Worm (Caenorhabditis elegans) whole organism, early embryonic: ENCODE measurements around the gene F19C6.5.

Experiments
- B0310.2 ChIP-seq: sonication (generic microtip); optimal IDR thresholded peaks from 2 replicates; lab custom pipeline; 2016; ENCODE audit warnings: mild to moderate bottlenecking, missing genetic modification characterization, missing compliant biosample characterization
- F13C5.2 ChIP-seq: sonication (generic microtip); optimal IDR thresholded peaks from 2 replicates; lab custom pipeline; 2017; ENCODE audit warnings: mild to moderate bottlenecking, missing genetic modification characterization, inconsistent platforms, missing compliant biosample characterization
- aly-1 ChIP-seq: sonication (generic microtip); optimal IDR thresholded peaks from 2 replicates; lab custom pipeline; 2016; ENCODE audit warnings: missing genetic modification characterization, missing compliant biosample characterization
- ama-1 ChIP-seq: fragments of 150-350 bp; optimal IDR thresholded peaks from 2 replicates; lab custom pipeline; 2014
- ceh-13 ChIP-seq: fragments of 200-800 bp; sonication (Bioruptor generic); optimal IDR thresholded peaks from 2 replicates; lab custom pipeline; 2018; ENCODE audit warnings: mild to moderate bottlenecking, missing genetic modification characterization, missing compliant biosample characterization
- ceh-36 ChIP-seq: sonication (generic microtip); optimal IDR thresholded peaks from 2 replicates; lab custom pipeline; 2016; ENCODE audit warnings: missing genetic modification characterization, inconsistent platforms, missing compliant biosample characterization
- ets-7 ChIP-seq: sonication (generic microtip); optimal IDR thresholded peaks from 2 replicates; lab custom pipeline; 2016; ENCODE audit warnings: missing genotype, missing genetic modification characterization, missing compliant biosample characterization
- flt-1 ChIP-seq: fragments of 200-800 bp; sonication (Bioruptor generic); IDR thresholded peaks from 2 replicates; pipeline ENCODE4 v1.3.6; 2022; ENCODE audit warnings: missing genetic modification characterization, missing compliant biosample characterization
- hmbx-1 ChIP-seq: sonication (generic microtip); optimal IDR thresholded peaks from 2 replicates; lab custom pipeline; 2016; ENCODE audit warnings: mild to moderate bottlenecking, missing genetic modification characterization, missing compliant biosample characterization
- hmg-4 ChIP-seq: fragments of 200-800 bp; sonication (Bioruptor generic); optimal IDR thresholded peaks from 2 replicates; lab custom pipeline; 2018; ENCODE audit warnings: mild to moderate bottlenecking, missing genetic modification characterization, missing compliant biosample characterization
- hnd-1 ChIP-seq: sonication (generic microtip); optimal IDR thresholded peaks from 2 replicates; lab custom pipeline; 2016; ENCODE audit warnings: missing genetic modification characterization, missing compliant biosample characterization
- pes-1 ChIP-seq: fragments of 200-800 bp; sonication (Bioruptor generic); IDR thresholded peaks from 2 replicates; pipeline ENCODE4 v1.3.6; 2022; ENCODE audit warnings: missing genetic modification reagents, missing genetic modification characterization, missing compliant biosample characterization
- scrt-1 ChIP-seq: fragments of 200-800 bp; sonication (Bioruptor generic); IDR thresholded peaks from 2 replicates; pipeline ENCODE4 v1.3.6; 2022; ENCODE audit warnings: missing genetic modification characterization, missing compliant biosample characterization
- sea-1 ChIP-seq: fragments of 200-800 bp; sonication (Bioruptor generic); conservative IDR thresholded peaks from 2 replicates; pipeline ENCODE4 v1.3.6; 2022; ENCODE audit warnings: missing genetic modification characterization, missing compliant biosample characterization
- tbx-11 ChIP-seq: fragments of 200-800 bp; sonication (Bioruptor generic); IDR thresholded peaks from 2 replicates; pipeline ENCODE4 v1.3.6; 2022; ENCODE audit warnings: missing genetic modification characterization, missing compliant biosample characterization
- tbx-37 ChIP-seq: fragments of 200-800 bp; sonication (Bioruptor generic); conservative IDR thresholded peaks from 2 replicates; pipeline ENCODE4 v1.3.6; 2022; ENCODE audit warnings: missing genetic modification reagents, missing genetic modification characterization, missing compliant biosample characterization
- tra-4 ChIP-seq: sonication (generic microtip); optimal IDR thresholded peaks from 2 replicates; lab custom pipeline; 2017; ENCODE audit warnings: missing genetic modification characterization, missing compliant biosample characterization

F19C6.5 gene

DNA sequence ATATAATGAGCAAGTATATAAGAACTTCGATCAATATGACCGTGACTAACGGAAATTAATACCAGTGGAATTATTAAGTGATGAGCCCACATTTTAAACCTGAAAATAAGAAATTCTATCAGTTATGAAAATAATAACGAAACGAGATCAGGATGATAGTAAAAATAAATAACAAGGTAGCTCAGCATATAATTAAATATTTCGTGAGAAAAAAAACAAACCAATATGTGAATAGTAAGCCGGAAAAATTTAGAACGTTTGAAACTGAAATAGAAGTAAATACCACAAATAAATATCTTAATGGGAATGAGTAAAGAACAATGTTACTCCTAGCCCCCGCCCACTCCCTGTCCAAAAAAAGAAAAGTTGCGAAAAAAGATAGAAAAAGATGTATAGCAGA is 23.9 kb upstream of the F19C6.5 start, which contains the start of gene F19C6.3:
Gene F19C6.3 (minus strand): TSS at position 101 of the 400 bp plus-strand sequence.
- TF ChIP-seq ceh-13 (GFP tag; lab: Kevin White, UChicago): no peak
- no peak for TF ChIP-seq ceh-36 (tag; lab: Kevin White, UChicago)
- TF ChIP-seq aly-1: no peak
- no peak for TF ChIP-seq hmbx-1 (tag; lab: Kevin White, UChicago)
- no peak for TF ChIP-seq B0310.2 (tag; lab: Kevin White, UChicago)
- no peak for TF ChIP-seq scrt-1 (GFP tag; lab: Robert Waterston, UW)
- no peak for TF ChIP-seq ama-1 (lab: Kevin White, UChicago)
- TF ChIP-seq tbx-11 (GFP tag; lab: Robert Waterston, UW): no peak
- no peak for TF ChIP-seq F13C5.2 (tag; lab: Kevin White, UChicago)

- TF ChIP-seq ama-1 (lab: Kevin White, UChicago): no peak
- no peak for TF ChIP-seq aly-1
- no peak for TF ChIP-seq sea-1 (GFP tag; lab: Robert Waterston, UW)
- no peak for TF ChIP-seq ceh-13 (GFP tag; lab: Kevin White, UChicago)
- TF ChIP-seq hnd-1: no peak
- TF ChIP-seq scrt-1 (GFP tag; lab: Robert Waterston, UW): no peak
- no peak for TF ChIP-seq ceh-36 (tag; lab: Kevin White, UChicago)
- no peak for TF ChIP-seq tbx-37 (GFP tag; lab: Robert Waterston, UW)
- no peak for TF ChIP-seq tbx-11 (GFP tag; lab: Robert Waterston, UW)
- TF ChIP-seq flt-1 (GFP tag; lab: Robert Waterston, UW): no peak
- no peak for TF ChIP-seq tra-4 (tag; lab: Kevin White, UChicago)
- TF ChIP-seq B0310.2 (tag; lab: Kevin White, UChicago): no peak
- no peak for TF ChIP-seq hmg-4 (GFP tag; lab: Kevin White, UChicago)
- TF ChIP-seq hmbx-1 (tag; lab: Kevin White, UChicago): no peak
- TF ChIP-seq ets-7 (tag; lab: Kevin White, UChicago): no peak
- TF ChIP-seq pes-1: no peak
Measured at ce11 chrX:10000635-10001034, 15.9 kb upstream of the F19C6.5 start, which contains the start of gene F19C6.2. F19C6.2 (plus strand) TSS chrX:10000935.

DNA sequence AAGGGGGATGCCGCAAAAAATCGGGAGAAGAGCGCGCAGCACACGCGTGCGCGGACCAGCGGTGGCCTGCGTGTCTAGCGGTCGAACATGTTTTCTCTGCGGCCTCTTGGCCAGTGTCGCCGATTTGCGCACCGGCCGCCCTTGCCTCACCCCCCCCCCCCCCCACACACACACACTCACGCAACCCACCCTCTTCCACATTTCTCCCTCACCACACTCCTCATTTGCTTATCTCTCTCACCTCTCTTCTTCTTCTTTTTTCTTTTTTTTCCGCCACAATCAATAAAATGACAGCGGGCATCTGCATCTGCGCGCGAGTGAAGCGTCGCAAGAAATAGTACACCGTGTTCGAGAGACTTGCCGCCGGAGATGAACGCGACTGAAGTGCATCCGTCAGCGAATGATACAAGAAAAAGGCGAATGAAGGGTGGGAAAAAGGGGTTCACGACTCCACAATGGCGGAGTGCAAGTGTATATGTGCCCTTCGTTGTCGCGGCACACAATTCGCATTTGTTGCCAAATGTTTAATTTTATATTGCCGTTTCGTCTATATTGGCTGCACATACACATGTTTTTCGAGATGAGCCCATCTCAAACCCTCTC is 15.0 kb upstream of the F19C6.5 start:
- TF ChIP-seq pes-1 (0 out of 2 replicates have a peak, but pooled peaks have one; percentile 43), tbx-37 (GFP tag; lab: Robert Waterston, UW) (0 out of 2 replicates have a peak, but pooled peaks have one; percentile 5), B0310.2 (tag; lab: Kevin White, UChicago) (peak; percentile 80), F13C5.2 (tag; lab: Kevin White, UChicago) (peak; percentile 69), tbx-11 (GFP tag; lab: Robert Waterston, UW) (no peak), hmg-4 (GFP tag; lab: Kevin White, UChicago) (peak; percentile 94), ets-7 (tag; lab: Kevin White, UChicago) (no peak)

DNA sequence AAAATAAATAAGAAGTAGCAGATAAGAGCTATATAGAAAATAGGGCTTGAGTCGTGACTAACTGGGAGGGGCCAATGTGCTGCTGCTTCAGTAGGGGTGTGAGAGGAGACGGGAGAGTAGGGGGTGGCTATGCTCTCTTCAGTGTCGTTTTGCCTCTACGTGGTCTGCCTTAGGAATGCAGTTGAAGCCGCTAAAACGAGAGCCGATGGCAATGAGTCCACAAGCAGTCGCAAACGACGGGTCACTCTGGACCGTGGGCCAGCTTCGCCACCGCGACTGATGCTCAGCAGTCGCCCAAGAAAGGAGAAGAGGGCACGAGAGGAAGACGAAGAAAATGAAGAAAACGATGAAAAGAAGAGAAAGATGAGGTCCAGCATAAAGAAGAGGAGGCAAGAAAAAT is 14.5 kb upstream of the F19C6.5 start, which contains the start of gene grk-1:
Gene grk-1 (minus strand): TSS at position 17 of the 400 bp plus-strand sequence.
- TF ChIP-seq B0310.2 (tag; lab: Kevin White, UChicago) (no peak), hmg-4 (GFP tag; lab: Kevin White, UChicago) (no peak), F13C5.2 (tag; lab: Kevin White, UChicago) (no peak), ceh-13 (GFP tag; lab: Kevin White, UChicago) (no peak), hmbx-1 (tag; lab: Kevin White, UChicago) (no peak), pes-1 (no peak), ama-1 (lab: Kevin White, UChicago) (no peak), flt-1 (GFP tag; lab: Robert Waterston, UW) (no peak), ceh-36 (tag; lab: Kevin White, UChicago) (no peak), tbx-11 (GFP tag; lab: Robert Waterston, UW) (no peak), sea-1 (GFP tag; lab: Robert Waterston, UW) (no peak), ets-7 (tag; lab: Kevin White, UChicago) (no peak), aly-1 (no peak), scrt-1 (GFP tag; lab: Robert Waterston, UW) (no peak), tbx-37 (GFP tag; lab: Robert Waterston, UW) (no peak)

- TF ChIP-seq aly-1 (no peak), ceh-13 (GFP tag; lab: Kevin White, UChicago) (no peak), sea-1 (GFP tag; lab: Robert Waterston, UW) (no peak), hmbx-1 (tag; lab: Kevin White, UChicago) (no peak)
Measured at ce11 chrX:9997344-9997743, 12.6 kb upstream of the F19C6.5 start.

- TF ChIP-seq tbx-11 (GFP tag; lab: Robert Waterston, UW) (no peak), tbx-37 (GFP tag; lab: Robert Waterston, UW) (no peak), flt-1 (GFP tag; lab: Robert Waterston, UW) (no peak), ceh-36 (tag; lab: Kevin White, UChicago) (no peak), F13C5.2 (tag; lab: Kevin White, UChicago) (no peak)
Measured at ce11 chrX:9993100-9993499, 8.4 kb upstream of the F19C6.5 start.

DNA sequence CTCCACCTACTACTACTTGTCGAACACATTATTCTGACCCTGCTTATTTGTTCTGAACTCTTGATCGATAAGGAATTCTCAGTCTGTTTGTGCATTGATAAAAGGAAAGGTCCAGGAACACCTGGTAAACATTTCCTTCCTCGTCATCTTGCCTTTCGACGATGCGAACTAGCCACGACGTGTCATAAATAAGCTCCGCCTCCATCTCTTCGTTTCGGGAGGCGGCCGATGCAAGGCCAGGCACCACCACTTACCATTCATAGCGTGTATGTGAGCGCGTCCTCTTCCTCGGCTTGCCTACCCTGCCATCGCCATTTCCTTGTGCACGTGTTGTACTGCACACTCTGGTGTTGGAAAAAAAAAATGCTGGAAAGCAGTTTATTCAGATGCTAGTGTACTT is 4.1 kb upstream of the F19C6.5 start:
- TF ChIP-seq hmg-4 (GFP tag; lab: Kevin White, UChicago) (no peak), ceh-36 (tag; lab: Kevin White, UChicago) (no peak), hmbx-1 (tag; lab: Kevin White, UChicago) (no peak), flt-1 (GFP tag; lab: Robert Waterston, UW) (no peak), ceh-13 (GFP tag; lab: Kevin White, UChicago) (no peak)
